Worm (Caenorhabditis elegans): Measurements from ENCODE around the gene VY10G11R.1.

DNA sequence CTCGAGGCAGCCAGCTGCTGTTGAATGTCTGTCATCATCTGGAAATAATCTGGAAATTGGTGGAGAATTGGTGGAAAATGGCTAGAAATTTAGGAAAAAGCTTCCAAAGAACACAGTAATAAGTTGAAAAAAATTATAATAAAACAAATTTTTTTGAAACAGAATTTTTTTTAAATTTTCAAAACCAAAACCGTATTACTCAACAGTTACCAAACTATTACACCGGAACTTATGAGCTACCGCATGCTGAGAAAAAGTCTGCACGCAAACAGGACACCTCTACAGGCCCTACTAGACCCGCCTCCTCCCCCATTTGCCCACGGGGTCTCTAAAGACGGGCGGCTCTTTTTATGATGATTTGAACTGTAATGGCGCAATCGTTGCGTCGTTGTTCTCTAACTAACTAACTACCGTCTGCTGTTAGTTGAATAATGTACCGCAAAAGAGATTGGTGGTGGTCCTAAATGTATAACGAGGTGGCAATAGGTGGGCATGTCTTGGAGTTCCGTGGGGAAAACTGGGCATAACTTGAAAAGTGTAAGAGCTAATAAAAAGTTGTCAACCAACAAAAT is 34.9 kb upstream of the VY10G11R.1 start, which contains the start of gene zip-7:
- no peak for TF ChIP-seq mdt-29 (GFP tag; IDR thresholded peaks at IDR 0.05)
- no peak for TF ChIP-seq T20F7.1 (GFP tag; optimal IDR thresholded peaks at IDR 0.05)
- TF ChIP-seq arid-1 (GFP tag; conservative IDR thresholded peaks at IDR 0.05) = no peak
- TF ChIP-seq dve-1 (tag; optimal IDR thresholded peaks at IDR 0.05; ENCODE audit: insufficient read depth) = no peak
- TF ChIP-seq unc-130 (GFP tag; optimal IDR thresholded peaks at IDR 0.05) = no peak
- no peak for TF ChIP-seq unc-62 (GFP tag; optimal IDR thresholded peaks at IDR 0.05 in 1 of 2)
- no peak for TF ChIP-seq unc-62 (tag; optimal IDR thresholded peaks at IDR 0.05)
- no peak for TF ChIP-seq nhr-25 (tag; optimal IDR thresholded peaks at IDR 0.05; ENCODE audit: borderline replicate concordance, insufficient read depth)
- TF ChIP-seq daf-8 (GFP tag; IDR thresholded peaks at IDR 0.05) = no peak
- no peak for TF ChIP-seq lin-15B (tag; optimal IDR thresholded peaks at IDR 0.05)
